Worm (Caenorhabditis elegans) whole organism, mixed stage, embryonic: ENCODE measurements around the gene F49E8.6.

Experiments used
- M03D4.4 ChIP-seq: sonication (generic microtip); optimal IDR thresholded peaks from 2 replicates; lab custom pipeline; 2017; ENCODE audit warnings: mild to moderate bottlenecking, missing genetic modification characterization, missing compliant biosample characterization
- blmp-1 ChIP-seq: fragments of 150-350 bp; optimal IDR thresholded peaks from 2 replicates; lab custom pipeline; 2014; ENCODE audit warnings: missing biosample characterization, missing genetic modification characterization
- ceh-43 ChIP-seq: fragments of 200-800 bp; sonication (Bioruptor generic); optimal IDR thresholded peaks from 2 replicates; lab custom pipeline; 2018; ENCODE audit warnings: mild to moderate bottlenecking, missing genetic modification characterization, moderate library complexity, missing compliant biosample characterization
- elt-1 ChIP-seq: sonication (generic microtip); optimal IDR thresholded peaks from 2 replicates; lab custom pipeline; 2017; ENCODE audit warnings: missing genetic modification characterization, mild to moderate bottlenecking, missing compliant biosample characterization, antibody characterized with exemption, moderate library complexity, borderline replicate concordance; ENCODE audit not compliant: insufficient read depth
- elt-3 ChIP-seq: fragments of 150-350 bp; optimal IDR thresholded peaks from 2 replicates; lab custom pipeline; 2014; ENCODE audit warnings: missing biosample characterization, missing genetic modification characterization
- flh-1 ChIP-seq: fragments of 200-800 bp; sonication (Bioruptor generic); optimal IDR thresholded peaks from 2 replicates; lab custom pipeline; 2018; ENCODE audit warnings: mild to moderate bottlenecking, missing genetic modification characterization, moderate library complexity, missing compliant biosample characterization
- lsy-2 ChIP-seq: fragments of 150-350 bp; optimal IDR thresholded peaks from 2 replicates; lab custom pipeline; 2014; ENCODE audit warnings: missing biosample characterization, missing genetic modification characterization
- nhr-237 ChIP-seq: fragments of 150-350 bp; optimal IDR thresholded peaks from 2 replicates; lab custom pipeline; 2014; ENCODE audit warnings: missing biosample characterization, missing genetic modification characterization
- nhr-28 ChIP-seq: fragments of 150-350 bp; optimal IDR thresholded peaks from 2 replicates; lab custom pipeline; 2014; ENCODE audit warnings: missing biosample characterization, missing genetic modification characterization
- pha-4 ChIP-seq: fragments of 150-350 bp; optimal IDR thresholded peaks from 2 replicates; lab custom pipeline; 2018; ENCODE audit warnings: missing biosample characterization, missing genetic modification reagents, missing genetic modification characterization
- sem-2 ChIP-seq: fragments of 200-800 bp; sonication (Bioruptor generic); optimal IDR thresholded peaks from 2 replicates; lab custom pipeline; 2018; ENCODE audit warnings: mild to moderate bottlenecking, missing genetic modification characterization, missing compliant biosample characterization
- unc-62 ChIP-seq: fragments of 150-350 bp; optimal IDR thresholded peaks from 2 replicates; lab custom pipeline; 2014; ENCODE audit warnings: missing biosample characterization, missing genetic modification reagents, missing genetic modification characterization
- ztf-11 ChIP-seq: fragments of 150-350 bp; optimal IDR thresholded peaks from 2 replicates; lab custom pipeline; 2014; ENCODE audit warnings: missing biosample characterization, missing genetic modification characterization

DNA sequence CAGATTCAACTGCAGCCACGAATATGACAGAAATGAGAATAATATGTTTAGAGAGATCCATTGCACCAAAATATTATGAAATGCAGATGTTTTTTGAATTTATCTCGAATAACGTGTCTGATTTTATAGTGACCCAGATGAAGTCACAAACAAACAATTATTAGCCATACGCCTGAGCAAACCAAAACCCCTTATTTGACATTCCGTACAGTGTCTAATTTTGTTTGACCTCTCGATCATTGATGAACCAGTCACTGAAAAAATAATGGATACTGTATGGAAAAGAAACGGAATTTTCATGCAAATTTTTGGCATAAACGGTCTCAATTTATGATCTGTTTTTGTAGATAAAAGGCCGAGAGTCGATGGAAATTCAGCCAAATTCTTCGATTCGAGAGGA, 38.3 kb downstream of the F49E8.6 start, which contains the start of the genes R05G6.9 and R05G6.3:
- TF ChIP-seq blmp-1 (tag; lab: Kevin White, UChicago) (no peak), sem-2 (GFP tag; lab: Kevin White, UChicago) (no peak), lsy-2 (tag; lab: Kevin White, UChicago) (no peak), nhr-28 (tag; lab: Kevin White, UChicago) (no peak), ztf-11 (tag; lab: Kevin White, UChicago) (no peak), elt-3 (tag; lab: Kevin White, UChicago) (no peak), ceh-43 (GFP tag; lab: Kevin White, UChicago) (no peak), unc-62 (no peak), pha-4 (tag; lab: Kevin White, UChicago) (no peak), flh-1 (no peak), elt-1 (no peak), M03D4.4 (tag; lab: Kevin White, UChicago) (no peak), nhr-237 (tag; lab: Kevin White, UChicago) (no peak)
